Worm (Caenorhabditis elegans) whole organism, L1 larva: Measurements from ENCODE around the gene K09C6.3.

Experiments used
- C16A3.4 ChIP-seq: fragments of 150-350 bp; optimal IDR thresholded peaks from 2 replicates; lab custom pipeline; 2014; ENCODE audit warnings: missing biosample characterization, missing genetic modification characterization
- C34B4.2 ChIP-seq: sonication (generic microtip); optimal IDR thresholded peaks from 2 replicates; lab custom pipeline; 2017; ENCODE audit warnings: mild to moderate bottlenecking, missing genetic modification characterization, missing compliant biosample characterization
- F16B12.6 ChIP-seq: fragments of 150-350 bp; optimal IDR thresholded peaks from 2 replicates; lab custom pipeline; 2014; ENCODE audit warnings: missing biosample characterization, missing genetic modification characterization
- Y116A8C.19 ChIP-seq: sonication (generic microtip); optimal IDR thresholded peaks from 2 replicates; lab custom pipeline; 2016; ENCODE audit warnings: missing compliant biosample characterization, missing genetic modification characterization, borderline replicate concordance
- aha-1 ChIP-seq: fragments of 150-350 bp; optimal IDR thresholded peaks from 2 replicates; lab custom pipeline; 2014; ENCODE audit warnings: missing biosample characterization, missing genetic modification characterization
- ama-1 ChIP-seq: fragments of 150-350 bp; optimal IDR thresholded peaks from 2 replicates; lab custom pipeline; 2014
- ceh-8 ChIP-seq: fragments of 200-800 bp; sonication (Bioruptor generic); optimal IDR thresholded peaks from 2 replicates; lab custom pipeline; 2018; ENCODE audit warnings: mild to moderate bottlenecking, missing genetic modification characterization, moderate library complexity, missing compliant biosample characterization
- ceh-82 ChIP-seq, 3 experiments: fragments of 150-350 bp in 1 of 3; sonication (generic microtip) in 2 of 3; optimal IDR thresholded peaks; 2 replicates each; lab custom pipeline; 2014 to 2017; ENCODE audit warnings: missing biosample characterization in 3 of 3, missing genetic modification characterization in 3 of 3
- ces-1 ChIP-seq: fragments of 150-350 bp; optimal IDR thresholded peaks from 2 replicates; lab custom pipeline; 2014; ENCODE audit warnings: missing biosample characterization, missing genetic modification reagents, missing genetic modification characterization
- efl-3 ChIP-seq: fragments of 200-800 bp; sonication (Bioruptor generic); optimal IDR thresholded peaks from 2 replicates; lab custom pipeline; 2018; ENCODE audit warnings: mild to moderate bottlenecking, missing genetic modification characterization, missing compliant biosample characterization
- egl-27 ChIP-seq, 2 experiments: fragments of 150-350 bp in 1 of 2; sonication (generic microtip); optimal IDR thresholded peaks; 3 replicates each; lab custom pipeline; 2017 to 2018; ENCODE audit warnings: missing biosample characterization in 2 of 2, missing genetic modification characterization in 2 of 2, missing genetic modification reagents in 2 of 2
- elt-3 ChIP-seq, 6 experiments: fragments of 150-350 bp in 1 of 6; sonication (generic microtip); optimal IDR thresholded peaks; 2 replicates each; lab custom pipeline; 2017 to 2018; ENCODE audit warnings: missing biosample characterization in 6 of 6, missing genetic modification characterization in 6 of 6, inconsistent platforms in 1 of 6
- ets-5 ChIP-seq: fragments of 200-800 bp; sonication (Bioruptor generic); IDR thresholded peaks from 2 replicates; pipeline ENCODE4 v1.3.6; 2022; ENCODE audit warnings: missing genetic modification characterization, missing compliant biosample characterization
- fkh-10 ChIP-seq: sonication (generic microtip); optimal IDR thresholded peaks from 2 replicates; lab custom pipeline; 2017; ENCODE audit warnings: missing biosample characterization, missing genetic modification reagents, missing genetic modification characterization
- irx-1 ChIP-seq: sonication (generic microtip); optimal IDR thresholded peaks from 2 replicates; lab custom pipeline; 2016; ENCODE audit warnings: missing genetic modification characterization, missing compliant biosample characterization
- jun-1 ChIP-seq: fragments of 150-350 bp; optimal IDR thresholded peaks from 2 replicates; lab custom pipeline; 2014; ENCODE audit warnings: missing biosample characterization, missing genetic modification reagents, missing genetic modification characterization
- lir-3 ChIP-seq: sonication (generic microtip); optimal IDR thresholded peaks from 2 replicates; lab custom pipeline; 2016; ENCODE audit warnings: mild to moderate bottlenecking, missing genetic modification characterization, moderate library complexity, missing compliant biosample characterization; ENCODE audit not compliant: poor library complexity
- mdl-1 ChIP-seq, 2 experiments: fragments of 150-350 bp; optimal IDR thresholded peaks; 2 replicates each; lab custom pipeline; 2014 to 2017; ENCODE audit warnings: missing biosample characterization in 2 of 2, missing genetic modification characterization in 2 of 2, inconsistent platforms in 1 of 2
- mef-2 ChIP-seq: fragments of 150-350 bp; optimal IDR thresholded peaks from 2 replicates; lab custom pipeline; 2014; ENCODE audit warnings: missing biosample characterization, missing genetic modification characterization
- mep-1 ChIP-seq: fragments of 150-350 bp; optimal IDR thresholded peaks from 2 replicates; lab custom pipeline; 2014; ENCODE audit warnings: missing biosample characterization, missing genetic modification characterization
- nhr-11 ChIP-seq: fragments of 150-350 bp; optimal IDR thresholded peaks from 2 replicates; lab custom pipeline; 2014; ENCODE audit warnings: missing biosample characterization, missing genetic modification characterization
- nhr-12 ChIP-seq: sonication (generic microtip); optimal IDR thresholded peaks from 2 replicates; lab custom pipeline; 2017; ENCODE audit warnings: missing biosample characterization, missing genetic modification characterization
- nhr-20 ChIP-seq: sonication (generic microtip); optimal IDR thresholded peaks from 2 replicates; lab custom pipeline; 2016; ENCODE audit warnings: mild to moderate bottlenecking, missing genetic modification characterization, missing compliant biosample characterization
- nhr-76 ChIP-seq: sonication (generic microtip); optimal IDR thresholded peaks from 2 replicates; lab custom pipeline; 2017; ENCODE audit warnings: missing biosample characterization, missing genetic modification characterization
- nhr-85 ChIP-seq: sonication (generic microtip); peaks from one replicate; lab custom pipeline; 2016; ENCODE audit warnings: missing genetic modification characterization, inconsistent platforms, missing compliant biosample characterization
- nhr-90 ChIP-seq: sonication (generic microtip); optimal IDR thresholded peaks from 2 replicates; lab custom pipeline; 2016; ENCODE audit warnings: mild to moderate bottlenecking, missing genetic modification characterization, missing compliant biosample characterization; ENCODE audit not compliant: poor library complexity
- pag-3 ChIP-seq: sonication (generic microtip); optimal IDR thresholded peaks from 2 replicates; lab custom pipeline; 2017; ENCODE audit warnings: missing genetic modification characterization, mild to moderate bottlenecking, missing compliant biosample characterization, antibody characterized with exemption, borderline replicate concordance; ENCODE audit not compliant: insufficient read depth
- pax-3 ChIP-seq: fragments of 200-800 bp; sonication (Bioruptor generic); optimal IDR thresholded peaks from 2 replicates; lab custom pipeline; 2018; ENCODE audit warnings: mild to moderate bottlenecking, missing genetic modification characterization, moderate library complexity, missing compliant biosample characterization
- pqm-1 ChIP-seq: sonication (generic microtip); optimal IDR thresholded peaks from 3 replicates; lab custom pipeline; 2017; ENCODE audit warnings: missing biosample characterization, missing genetic modification characterization
- rnt-1 ChIP-seq: sonication (generic microtip); optimal IDR thresholded peaks from 2 replicates; lab custom pipeline; 2016; ENCODE audit warnings: mild to moderate bottlenecking, missing genetic modification characterization, moderate library complexity, missing compliant biosample characterization
- snpc-4 ChIP-seq: fragments of 150-350 bp; optimal IDR thresholded peaks from 2 replicates; lab custom pipeline; 2014; ENCODE audit warnings: missing biosample characterization, missing genetic modification characterization
- snu-23 ChIP-seq: sonication (generic microtip); optimal IDR thresholded peaks from 2 replicates; lab custom pipeline; 2016; ENCODE audit warnings: missing genetic modification characterization, missing compliant biosample characterization
- tlp-1 ChIP-seq: fragments of 150-350 bp; optimal IDR thresholded peaks from 2 replicates; lab custom pipeline; 2014; ENCODE audit warnings: missing biosample characterization, missing genetic modification characterization
- vab-15 ChIP-seq: sonication (generic microtip); optimal IDR thresholded peaks from 2 replicates; lab custom pipeline; 2017; ENCODE audit warnings: missing genotype, mild to moderate bottlenecking, missing genetic modification characterization, missing compliant biosample characterization
- xbp-1 ChIP-seq: sonication (generic microtip); optimal IDR thresholded peaks from 2 replicates; lab custom pipeline; 2016; ENCODE audit warnings: missing genetic modification characterization, missing compliant biosample characterization
- ztf-11 ChIP-seq, 2 experiments: sonication (generic microtip); optimal IDR thresholded peaks; 2 replicates each; lab custom pipeline; 2016 to 2017; ENCODE audit warnings: missing genetic modification characterization in 2 of 2, missing biosample characterization in 1 of 2, missing compliant biosample characterization in 1 of 2
- ztf-4 ChIP-seq: fragments of 150-350 bp; optimal IDR thresholded peaks from 2 replicates; lab custom pipeline; 2014; ENCODE audit warnings: missing biosample characterization, missing genetic modification characterization

Gene K09C6.3

ce11 chrV:856549-856948 is 4.3 kb downstream of the K09C6.3 start, which contains the start of gene K09C6.2:
Gene K09C6.2, plus strand, starts transcription at chrV:856849.
- TF ChIP-seq egl-27 (tag; optimal IDR thresholded peaks at IDR 0.05; lab: Kevin White, UChicago) = no peak
- TF ChIP-seq nhr-11 (tag; lab: Kevin White, UChicago) = no peak
- TF ChIP-seq xbp-1 (tag; lab: Kevin White, UChicago) = no peak
- no peak for TF ChIP-seq ces-1 (GFP tag; lab: Kevin White, UChicago)
- TF ChIP-seq snu-23 (GFP tag; lab: Kevin White, UChicago) = no peak
- no peak for TF ChIP-seq nhr-90 (tag; lab: Kevin White, UChicago)
- TF ChIP-seq pax-3 (tag; lab: Kevin White, UChicago) = no peak
- no peak for TF ChIP-seq ztf-11 (tag; optimal IDR thresholded peaks at IDR 0.05; lab: Kevin White, UChicago)
- TF ChIP-seq C34B4.2 (tag; lab: Kevin White, UChicago) = no peak
- TF ChIP-seq vab-15 (tag; lab: Kevin White, UChicago) = no peak
- TF ChIP-seq pag-3 = no peak
- no peak for TF ChIP-seq mdl-1 (tag; optimal IDR thresholded peaks at IDR 0.05; lab: Kevin White, UChicago)
- no peak for TF ChIP-seq nhr-12 (tag; lab: Kevin White, UChicago)
- TF ChIP-seq ztf-4 (tag; lab: Kevin White, UChicago) = no peak

- peak; percentile 91 for TF ChIP-seq snpc-4 (tag; lab: Kevin White, UChicago)
- no peak for TF ChIP-seq ceh-82 (tag; optimal IDR thresholded peaks at IDR 0.05; lab: Kevin White, UChicago)
- TF ChIP-seq, all 84 proteins: peak for 1
These were observed 6.7 kb downstream of the K09C6.3 start for ce11 chrV:858841-859456.

- TF ChIP-seq nhr-76 (tag; lab: Kevin White, UChicago) = no peak
- TF ChIP-seq ama-1 (lab: Kevin White, UChicago) = no peak
These were observed 14.4 kb downstream of the K09C6.3 start, which contains the start of gene T02B11.3 for ce11 chrV:866729-867128. Gene T02B11.3, minus strand, starts transcription at chrV:866829.

ce11 chrV:871029-871428 is 18.7 kb downstream of the K09C6.3 start, which contains the start of gene T02B11.4:
Gene T02B11.4, minus strand, starts transcription at chrV:871129.
- TF ChIP-seq xbp-1 (tag; lab: Kevin White, UChicago) (no peak), nhr-90 (tag; lab: Kevin White, UChicago) (no peak), efl-3 (GFP tag; lab: Kevin White, UChicago) (no peak), lir-3 (tag; lab: Kevin White, UChicago) (no peak), ets-5 (GFP tag; lab: Robert Waterston, UW) (no peak), elt-3 (tag; optimal IDR thresholded peaks at IDR 0.05; lab: Kevin White, UChicago) (no peak), vab-15 (tag; lab: Kevin White, UChicago) (no peak), fkh-10 (GFP tag; lab: Kevin White, UChicago) (no peak), mef-2 (tag; lab: Kevin White, UChicago) (no peak), pax-3 (tag; lab: Kevin White, UChicago) (no peak), pqm-1 (tag; lab: Kevin White, UChicago) (no peak), mep-1 (tag; lab: Kevin White, UChicago) (no peak), Y116A8C.19 (tag; lab: Kevin White, UChicago) (no peak), irx-1 (no peak), C16A3.4 (tag; lab: Kevin White, UChicago) (no peak), jun-1 (no peak), ceh-8 (GFP tag; lab: Kevin White, UChicago) (no peak), nhr-11 (tag; lab: Kevin White, UChicago) (no peak)

- TF ChIP-seq F16B12.6 (no peak), tlp-1 (tag; lab: Kevin White, UChicago) (no peak), nhr-85 (tag; lab: Kevin White, UChicago) (no peak), nhr-20 (tag; lab: Kevin White, UChicago) (no peak), aha-1 (tag; lab: Kevin White, UChicago) (no peak), rnt-1 (tag; lab: Kevin White, UChicago) (no peak)
These were observed 23.7 kb downstream of the K09C6.3 start, which contains the start of gene T02B11.9 for ce11 chrV:875945-876344. Gene T02B11.9, plus strand, starts transcription at chrV:876245.
